Fruit fly (Drosophila melanogaster): ENCODE results near the gene Cht6.

DNA sequence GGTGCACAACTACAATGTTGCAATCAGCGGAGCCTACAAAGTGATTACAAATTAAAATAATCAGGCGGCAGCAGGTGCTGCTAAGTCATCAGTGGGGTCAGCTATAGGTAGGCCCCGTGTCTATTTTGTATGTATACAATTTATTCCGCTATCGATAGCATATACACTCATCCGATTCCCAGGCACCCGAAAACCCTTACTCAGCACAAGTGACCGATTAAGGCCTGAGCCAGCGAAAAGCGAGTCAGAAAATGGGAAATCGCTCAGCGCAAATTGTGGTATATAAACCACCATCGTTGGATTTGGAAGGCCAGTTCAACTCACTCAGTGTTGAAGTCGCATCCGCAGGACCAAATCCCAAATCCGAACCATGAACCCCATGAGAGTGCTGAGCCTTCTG is 36.9 kb downstream of the Cht6 start, which contains the start of gene Yp1:
- TF ChIP-seq CG8478 (optimal IDR thresholded peaks at IDR 0.05) (no peak), CTCF (optimal IDR thresholded peaks at IDR 0.05) (no peak)
